Worm (Caenorhabditis elegans): ENCODE measurements around the gene fbxb-116.

DNA sequence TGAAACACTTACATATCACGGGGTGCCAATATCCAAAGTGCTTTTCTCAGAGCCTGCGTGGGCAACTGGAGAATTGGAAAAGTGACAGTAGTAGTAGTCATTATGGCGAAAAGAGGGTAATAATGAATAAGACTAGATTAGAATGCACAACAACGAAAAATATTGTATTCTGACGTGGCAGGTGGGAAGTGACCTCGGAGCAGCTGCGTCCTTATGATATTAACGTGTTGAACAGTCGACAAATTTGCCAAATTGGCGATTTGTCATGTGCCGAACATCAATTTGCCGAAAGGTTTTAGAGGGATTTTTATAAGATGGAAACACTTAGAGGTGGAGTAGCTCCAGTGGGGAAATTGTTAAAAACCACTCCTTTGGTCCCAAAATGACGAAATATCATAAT lies 17.4 kb downstream of the fbxb-116 start, which contains the start of gene str-81:
- TF ChIP-seq skn-1 (tag; optimal IDR thresholded peaks at IDR 0.05) = no peak
- TF ChIP-seq ceh-32 (tag; optimal IDR thresholded peaks at IDR 0.05; ENCODE audit: poor library complexity) = no peak
- TF ChIP-seq dve-1 (tag; optimal IDR thresholded peaks at IDR 0.05; ENCODE audit: insufficient read depth) = no peak
- no peak for TF ChIP-seq lin-39 (tag; optimal IDR thresholded peaks at IDR 0.05)
- TF ChIP-seq unc-62 (GFP tag; optimal IDR thresholded peaks at IDR 0.05 in 1 of 2) = no peak
- TF ChIP-seq unc-62 (tag; optimal IDR thresholded peaks at IDR 0.05) = no peak
- TF ChIP-seq egl-27 (tag; optimal IDR thresholded peaks at IDR 0.05) = no peak
- no peak for TF ChIP-seq madf-5 (GFP tag; IDR thresholded peaks at IDR 0.05)
- TF ChIP-seq zag-1 (tag; optimal IDR thresholded peaks at IDR 0.05) = no peak
- no peak for TF ChIP-seq dmd-6 (GFP tag; IDR thresholded peaks at IDR 0.05)
- no peak for TF ChIP-seq unc-130 (GFP tag; optimal IDR thresholded peaks at IDR 0.05)
- TF ChIP-seq ama-1 (optimal IDR thresholded peaks at IDR 0.05) = no peak
- TF ChIP-seq ceh-82 (tag; optimal IDR thresholded peaks at IDR 0.05) = no peak
- no peak for TF ChIP-seq dmd-8 (GFP tag; IDR thresholded peaks at IDR 0.05)
- TF ChIP-seq spr-3 (GFP tag; optimal IDR thresholded peaks at IDR 0.05) = no peak
